Worm (Caenorhabditis elegans): ENCODE data around the gene ttr-7.

The ttr-7 gene

DNA sequence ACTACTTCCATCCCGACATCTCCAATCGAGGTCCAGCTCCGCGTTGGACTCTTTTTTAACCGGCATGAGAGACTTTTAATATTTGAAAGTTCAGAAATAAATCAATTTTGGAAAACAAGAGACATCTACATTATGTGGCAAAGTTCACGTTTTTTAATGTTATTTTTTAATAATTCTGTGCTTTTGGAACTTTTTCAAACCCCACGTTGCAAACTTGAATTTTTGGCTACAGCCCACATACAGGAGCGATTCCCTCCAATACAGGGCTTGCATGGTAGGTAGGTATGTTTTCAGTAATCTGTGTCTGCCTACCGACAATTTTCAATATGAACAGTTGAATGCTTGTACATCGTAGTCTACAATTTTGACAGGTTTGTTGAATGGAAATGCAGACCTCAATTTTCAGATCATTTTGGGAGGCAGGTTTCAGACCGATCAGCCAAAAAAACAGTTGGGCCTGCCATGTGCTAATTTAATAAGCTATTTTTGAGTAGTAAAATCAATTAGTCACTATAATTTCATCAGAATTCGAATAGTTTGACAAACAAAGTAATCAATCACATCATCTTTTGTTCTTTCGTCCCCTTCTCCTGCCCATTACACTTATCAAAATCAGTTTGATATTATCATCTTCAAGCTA, at the start of gene ttr-7, which contains the start of gene Y55B1AR.4:
ttr-7 (plus strand) TSS at position 590 of the 640 bp plus-strand sequence.
Y55B1AR.4 (minus strand) TSS at position 101 of the 640 bp plus-strand sequence.
- TF ChIP-seq dve-1 (tag; optimal IDR thresholded peaks at IDR 0.05; ENCODE audit: insufficient read depth) (no peak), vab-7 (GFP tag; IDR thresholded peaks at IDR 0.05) (no peak), nhr-102 (tag; optimal IDR thresholded peaks at IDR 0.05) (no peak), hlh-11 (tag; optimal IDR thresholded peaks at IDR 0.05) (no peak), pha-4 (GFP tag; IDR thresholded peaks at IDR 0.05) (no peak), pha-4 (tag; optimal IDR thresholded peaks at IDR 0.05) (no peak), madf-9 (GFP tag; conservative IDR thresholded peaks at IDR 0.05) (no peak), nhr-76 (tag; optimal IDR thresholded peaks at IDR 0.05) (no peak), hif-1 (tag; optimal IDR thresholded peaks at IDR 0.05) (no peak), spr-1 (tag; optimal IDR thresholded peaks at IDR 0.05) (no peak), dpl-1 (GFP tag; optimal IDR thresholded peaks at IDR 0.05) (no peak), mdt-29 (GFP tag; IDR thresholded peaks at IDR 0.05) (no peak), nhr-77 (tag; optimal IDR thresholded peaks at IDR 0.05) (no peak), mep-1 (tag; optimal IDR thresholded peaks at IDR 0.05) (no peak), F49E8.2 (tag; optimal IDR thresholded peaks at IDR 0.05; ENCODE audit: borderline replicate concordance) (no peak), mdl-1 (tag; optimal IDR thresholded peaks at IDR 0.05) (no peak), dmd-6 (GFP tag; IDR thresholded peaks at IDR 0.05) (no peak), lin-39 (tag; optimal IDR thresholded peaks at IDR 0.05) (no peak), lin-38 (GFP tag; IDR thresholded peaks at IDR 0.05) (no peak)

DNA sequence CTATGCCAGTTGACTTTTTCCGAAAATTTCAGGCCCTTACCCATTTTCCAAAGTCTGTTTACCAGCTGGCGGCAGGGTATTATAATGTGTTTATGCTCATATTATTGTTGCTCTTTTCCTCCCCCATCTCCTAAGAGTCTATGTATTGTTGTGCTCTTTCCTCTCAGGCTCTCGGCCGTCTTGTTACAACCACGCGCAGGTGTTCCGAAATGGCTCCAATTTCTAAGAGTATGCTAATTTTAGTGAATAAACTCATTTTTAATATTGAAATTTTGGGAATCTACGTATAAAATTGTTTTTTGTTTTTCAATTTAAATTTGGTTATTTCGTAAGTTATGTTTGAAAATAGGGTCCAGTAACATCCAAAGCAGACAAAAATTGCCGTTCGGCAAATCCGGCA, 47.7 kb upstream of the ttr-7 start:
- TF ChIP-seq Y5F2A.4 (GFP tag; optimal IDR thresholded peaks at IDR 0.05) (no peak), nhr-6 (tag; optimal IDR thresholded peaks at IDR 0.05) (no peak), nhr-41 (GFP tag; IDR thresholded peaks at IDR 0.05) (no peak), ceh-28 (tag; optimal IDR thresholded peaks at IDR 0.05) (no peak)

DNA sequence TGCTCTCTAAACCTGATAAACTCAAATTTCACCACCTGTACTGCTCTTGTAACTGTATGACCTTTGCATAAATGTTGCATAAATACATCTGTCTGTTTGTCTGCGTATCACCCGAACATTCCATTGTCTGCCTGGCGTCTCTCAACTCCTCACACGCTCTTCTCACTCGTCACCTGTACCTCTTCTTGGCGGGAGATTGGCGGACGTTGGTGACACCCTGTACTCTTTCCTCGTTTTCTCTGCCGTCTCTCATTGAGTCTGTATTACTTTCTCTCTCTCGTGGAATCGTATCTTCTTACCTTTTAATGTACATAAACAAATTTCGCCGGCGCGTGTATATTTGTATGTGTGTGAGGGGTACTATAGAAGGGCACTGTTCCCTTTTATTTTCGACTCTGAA, 47.0 kb upstream of the ttr-7 start:
- TF ChIP-seq Y105C5A.15 (GFP tag; IDR thresholded peaks at IDR 0.05) = no peak
- TF ChIP-seq ztf-7 (tag; optimal IDR thresholded peaks at IDR 0.05) = no peak
- no peak for TF ChIP-seq attf-4 (tag; optimal IDR thresholded peaks at IDR 0.05)
- no peak for TF ChIP-seq R02D3.7 (tag; optimal IDR thresholded peaks at IDR 0.05)
- TF ChIP-seq tra-1 (GFP tag; IDR thresholded peaks at IDR 0.05) = no peak
- no peak for TF ChIP-seq rbr-2 (tag; optimal IDR thresholded peaks at IDR 0.05)
- no peak for TF ChIP-seq D1046.2 (GFP tag; IDR thresholded peaks at IDR 0.05)
- TF ChIP-seq nhr-48 (tag; optimal IDR thresholded peaks at IDR 0.05) = peak; percentile 64
- no peak for TF ChIP-seq vab-7 (GFP tag; IDR thresholded peaks at IDR 0.05)
- no peak for TF ChIP-seq pha-4 (GFP tag; IDR thresholded peaks at IDR 0.05)
- TF ChIP-seq pha-4 (tag; optimal IDR thresholded peaks at IDR 0.05) = peak; percentile 60
- no peak for TF ChIP-seq ceh-32 (tag; optimal IDR thresholded peaks at IDR 0.05; ENCODE audit: poor library complexity)
- no peak for TF ChIP-seq duxl-1 (tag; optimal IDR thresholded peaks at IDR 0.05; ENCODE audit: poor library complexity)
- TF ChIP-seq F10B5.3 (tag; optimal IDR thresholded peaks at IDR 0.05) = no peak
- no peak for TF ChIP-seq nhr-6 (tag; optimal IDR thresholded peaks at IDR 0.05)
- no peak for TF ChIP-seq ceh-28 (tag; optimal IDR thresholded peaks at IDR 0.05)
- TF ChIP-seq snpc-4 (tag; optimal IDR thresholded peaks at IDR 0.05) = no peak
- no peak for TF ChIP-seq zfp-3 (GFP tag; conservative IDR thresholded peaks at IDR 0.05)
- TF ChIP-seq mxl-2 (GFP tag; conservative IDR thresholded peaks at IDR 0.05) = no peak
- no peak for TF ChIP-seq nhr-76 (tag; optimal IDR thresholded peaks at IDR 0.05)
- TF ChIP-seq ZK337.2 (GFP tag; IDR thresholded peaks at IDR 0.05) = no peak
- TF ChIP-seq daf-8 (GFP tag; IDR thresholded peaks at IDR 0.05) = no peak
- no peak for TF ChIP-seq ceh-44 (GFP tag; IDR thresholded peaks at IDR 0.05)
- peak; percentile 40 for TF ChIP-seq nhr-28 (tag; optimal IDR thresholded peaks at IDR 0.05)
- TF ChIP-seq tag-97 (GFP tag; IDR thresholded peaks at IDR 0.05) = no peak
- no peak for TF ChIP-seq hif-1 (tag; optimal IDR thresholded peaks at IDR 0.05)
- peak; percentile 7 for TF ChIP-seq pqm-1 (tag; optimal IDR thresholded peaks at IDR 0.05)
- no peak for TF ChIP-seq gei-8 (GFP tag; optimal IDR thresholded peaks at IDR 0.05)
- TF ChIP-seq lin-13 (GFP tag; optimal IDR thresholded peaks at IDR 0.05) = no peak
- no peak for TF ChIP-seq ama-1 (optimal IDR thresholded peaks at IDR 0.05)
- 0 out of 2 replicates have a peak, but pooled peaks have one; percentile 22 for TF ChIP-seq arid-1 (GFP tag; conservative IDR thresholded peaks at IDR 0.05)
- no peak for TF ChIP-seq skn-1 (tag; optimal IDR thresholded peaks at IDR 0.05)
- TF ChIP-seq nhr-77 (tag; optimal IDR thresholded peaks at IDR 0.05) = peak; percentile 13

Data from whole organism, L4 larva.